Fruit fly (Drosophila melanogaster) whole organism, pupa: ENCODE results near the gene CG13449.

Source experiments
- CG10348 ChIP-seq: fragments of 200-800 bp; sonication (Bioruptor generic); IDR thresholded peaks from 2 replicates; pipeline ENCODE4 v1.3.6; 2022; ENCODE audit warnings: missing biosample characterization, missing genetic modification characterization
- CG12605 ChIP-seq: fragments of 200-800 bp; sonication (Bioruptor generic); IDR thresholded peaks from 2 replicates; pipeline ENCODE4 v1.3.6; 2022; ENCODE audit warnings: missing biosample characterization, missing genetic modification characterization
- CG13204 ChIP-seq: fragments of 200-800 bp; sonication (Bioruptor generic); optimal IDR thresholded peaks from 2 replicates; lab custom pipeline; 2018; ENCODE audit warnings: missing biosample characterization, mild to moderate bottlenecking, missing genetic modification characterization, moderate library complexity
- CG14655 ChIP-seq: fragments of 200-800 bp; sonication (Bioruptor generic); optimal IDR thresholded peaks from 3 replicates; lab custom pipeline; 2017; ENCODE audit warnings: mild to moderate bottlenecking, missing biosample characterization, missing genetic modification reagents, missing genetic modification characterization
- CG15710 ChIP-seq: fragments of 200-800 bp; sonication (Bioruptor generic); optimal IDR thresholded peaks from 2 replicates; lab custom pipeline; 2018; ENCODE audit warnings: missing biosample characterization, mild to moderate bottlenecking, missing genetic modification characterization, moderate library complexity
- CG17806 ChIP-seq: fragments of 200-800 bp; sonication (Bioruptor generic); optimal IDR thresholded peaks from 2 replicates; lab custom pipeline; 2018; ENCODE audit warnings: missing biosample characterization, mild to moderate bottlenecking, missing genetic modification characterization, moderate library complexity
- CG32121 ChIP-seq: fragments of 200-800 bp; sonication (Bioruptor generic); IDR thresholded peaks from 2 replicates; pipeline ENCODE4 v1.3.6; 2022; ENCODE audit warnings: missing biosample characterization, missing genetic modification characterization
- CG34367 ChIP-seq: fragments of 200-800 bp; sonication (Bioruptor generic); optimal IDR thresholded peaks from 2 replicates; lab custom pipeline; 2018; ENCODE audit warnings: missing biosample characterization, mild to moderate bottlenecking, missing genetic modification characterization
- CG4496 ChIP-seq: fragments of 200-800 bp; sonication (Bioruptor generic); IDR thresholded peaks from 3 replicates; pipeline ENCODE4 v1.3.6; 2022; ENCODE audit warnings: missing biosample characterization, missing genetic modification characterization
- CG8159 ChIP-seq: fragments of 200-800 bp; sonication (Bioruptor generic); optimal IDR thresholded peaks from 3 replicates; lab custom pipeline; 2018; ENCODE audit warnings: missing biosample characterization, mild to moderate bottlenecking, missing genetic modification characterization, moderate library complexity
- CG8301 ChIP-seq: fragments of 200-800 bp; sonication (Bioruptor generic); optimal IDR thresholded peaks from 2 replicates; lab custom pipeline; 2018; ENCODE audit warnings: missing biosample characterization, mild to moderate bottlenecking, missing genetic modification characterization
- CG9948 ChIP-seq: fragments of 200-800 bp; sonication (Bioruptor generic); optimal IDR thresholded peaks from 2 replicates; lab custom pipeline; 2018; ENCODE audit warnings: missing biosample characterization, mild to moderate bottlenecking, missing genetic modification characterization, moderate library complexity
- D1 ChIP-seq: fragments of 200-800 bp; sonication (Bioruptor generic); optimal IDR thresholded peaks from 2 replicates; lab custom pipeline; 2018; ENCODE audit warnings: missing biosample characterization, mild to moderate bottlenecking, missing genetic modification characterization, moderate library complexity
- EcR ChIP-seq: fragments of 200-800 bp; sonication (Bioruptor generic); optimal IDR thresholded peaks from 3 replicates; lab custom pipeline; 2019; ENCODE audit warnings: missing biosample characterization, missing genetic modification characterization, mild to moderate bottlenecking, moderate library complexity, missing genetic modification reagents
- Ets98B ChIP-seq: fragments of 200-800 bp; sonication (Bioruptor generic); IDR thresholded peaks from 2 replicates; pipeline ENCODE4 v1.3.6; 2022; ENCODE audit warnings: missing biosample characterization, missing genetic modification characterization
- Pif1A ChIP-seq: fragments of 200-800 bp; sonication (Bioruptor generic); optimal IDR thresholded peaks from 3 replicates; lab custom pipeline; 2016; ENCODE audit warnings: missing biosample characterization, missing genetic modification characterization
- Pif1B ChIP-seq: fragments of 200-800 bp; sonication (Bioruptor generic); optimal IDR thresholded peaks from 3 replicates; lab custom pipeline; 2016; ENCODE audit warnings: missing biosample characterization, missing genetic modification characterization
- Snoo ChIP-seq: fragments of 200-800 bp; sonication (Bioruptor generic); optimal IDR thresholded peaks from 3 replicates; lab custom pipeline; 2017; ENCODE audit warnings: missing biosample characterization, mild to moderate bottlenecking, missing genetic modification characterization, inconsistent platforms
- fd96Ca ChIP-seq: fragments of 200-800 bp; sonication (Bioruptor generic); IDR thresholded peaks from 3 replicates; pipeline ENCODE4 v1.3.6; 2022; ENCODE audit warnings: missing biosample characterization, missing genetic modification characterization
- gl ChIP-seq: fragments of 200-800 bp; sonication (Bioruptor generic); optimal IDR thresholded peaks from 2 replicates; lab custom pipeline; 2018; ENCODE audit warnings: missing biosample characterization, mild to moderate bottlenecking, missing genetic modification characterization
- rn ChIP-seq: fragments of 200-800 bp; sonication (Bioruptor generic); IDR thresholded peaks from 2 replicates; pipeline ENCODE4 v1.3.6; 2022; ENCODE audit warnings: missing biosample characterization, missing genetic modification characterization

Gene CG13449

dm6 chr3L:15612728-15613127, at the start of gene CG13449:
TSS of gene CG13449 (minus strand) at chr3L:15612828.
- TF ChIP-seq CG4496 (GFP tag; lab: Robert Waterston, UW) (no peak), Snoo (no peak), CG34367 (tag; lab: Kevin White, UChicago) (no peak), CG10348 (GFP tag; lab: Robert Waterston, UW) (no peak), Ets98B (GFP tag; lab: Robert Waterston, UW) (no peak), D1 (tag; lab: Kevin White, UChicago) (no peak), CG13204 (GFP tag; lab: Kevin White, UChicago) (no peak), EcR (no peak), CG32121 (GFP tag; lab: Robert Waterston, UW) (no peak), Pif1B (no peak), CG8159 (tag; lab: Kevin White, UChicago) (no peak), CG15710 (tag; lab: Kevin White, UChicago) (no peak), gl (tag; lab: Kevin White, UChicago) (no peak), CG8301 (tag; lab: Kevin White, UChicago) (no peak), fd96Ca (GFP tag; lab: Robert Waterston, UW) (no peak), CG17806 (no peak), CG12605 (GFP tag; lab: Robert Waterston, UW) (no peak), CG9948 (tag; lab: Kevin White, UChicago) (no peak), CG14655 (GFP tag; lab: Kevin White, UChicago) (no peak)

- TF ChIP-seq CG8159 (tag; lab: Kevin White, UChicago) (no peak), CG10348 (GFP tag; lab: Robert Waterston, UW) (no peak), rn (no peak), CG34367 (tag; lab: Kevin White, UChicago) (no peak), CG12605 (GFP tag; lab: Robert Waterston, UW) (no peak), D1 (tag; lab: Kevin White, UChicago) (no peak), Ets98B (GFP tag; lab: Robert Waterston, UW) (no peak), CG13204 (GFP tag; lab: Kevin White, UChicago) (no peak), gl (tag; lab: Kevin White, UChicago) (no peak), CG9948 (tag; lab: Kevin White, UChicago) (no peak), EcR (no peak)
Measured at dm6 chr3L:15661567-15661966, 48.9 kb upstream of the CG13449 start, which contains the start of gene CG43082. TSS of gene CG43082 (plus strand) at chr3L:15661867.

DNA sequence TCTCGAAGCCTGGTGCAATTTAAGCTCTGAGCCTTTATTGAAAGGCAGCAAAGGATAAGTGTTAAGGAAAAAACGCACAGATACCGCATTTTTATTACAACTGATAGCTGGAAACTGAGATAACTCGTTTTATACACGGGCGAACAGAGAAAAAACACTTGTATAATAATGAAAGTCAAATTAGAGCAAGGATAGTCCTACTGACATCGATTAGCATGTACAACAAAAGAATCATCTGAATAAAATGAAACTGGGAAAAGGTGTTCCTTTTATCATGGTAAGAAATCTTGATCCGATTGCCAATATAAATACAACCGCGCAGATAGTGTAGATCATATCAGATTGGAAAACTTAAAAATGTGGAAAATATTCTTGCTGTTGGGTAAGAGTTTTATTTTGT, 48.3 kb upstream of the CG13449 start, which contains the start of the genes Eig71Ej and Eig71Ek:
Gene Eig71Ej (minus strand): TSS at position 101 of the 400 bp plus-strand sequence.
Gene Eig71Ek (plus strand): TSS at position 334 of the 400 bp plus-strand sequence.
- TF ChIP-seq CG12605 (GFP tag; lab: Robert Waterston, UW) (no peak), CG14655 (GFP tag; lab: Kevin White, UChicago) (no peak), CG8159 (tag; lab: Kevin White, UChicago) (no peak), Ets98B (GFP tag; lab: Robert Waterston, UW) (no peak), CG9948 (tag; lab: Kevin White, UChicago) (no peak), D1 (tag; lab: Kevin White, UChicago) (no peak), CG8301 (tag; lab: Kevin White, UChicago) (no peak), Pif1B (no peak), CG10348 (GFP tag; lab: Robert Waterston, UW) (no peak), fd96Ca (GFP tag; lab: Robert Waterston, UW) (no peak), CG32121 (GFP tag; lab: Robert Waterston, UW) (no peak), CG34367 (tag; lab: Kevin White, UChicago) (no peak)

dm6 chr3L:15659341-15659740, 46.7 kb upstream of the CG13449 start, which contains the start of the genes Eig71Eh and Eig71Ei:
TSS of gene Eig71Eh (minus strand) at chr3L:15659441.
TSS of gene Eig71Ei (plus strand) at chr3L:15659707.
- TF ChIP-seq D1 (tag; lab: Kevin White, UChicago) (no peak), CG4496 (GFP tag; lab: Robert Waterston, UW) (no peak), Pif1B (no peak), CG17806 (no peak), rn (no peak), CG10348 (GFP tag; lab: Robert Waterston, UW) (no peak), fd96Ca (GFP tag; lab: Robert Waterston, UW) (no peak), CG8159 (tag; lab: Kevin White, UChicago) (no peak), EcR (no peak), CG34367 (tag; lab: Kevin White, UChicago) (no peak), Snoo (no peak), CG13204 (GFP tag; lab: Kevin White, UChicago) (no peak)
- TF ChIP-seq, all 21 proteins: peak for 0

- TF ChIP-seq Snoo: no peak
- TF ChIP-seq CG32121 (GFP tag; lab: Robert Waterston, UW): no peak
- no peak for TF ChIP-seq fd96Ca (GFP tag; lab: Robert Waterston, UW)
- TF ChIP-seq Pif1B: no peak
- no peak for TF ChIP-seq CG4496 (GFP tag; lab: Robert Waterston, UW)
- no peak for TF ChIP-seq CG9948 (tag; lab: Kevin White, UChicago)
- no peak for TF ChIP-seq CG15710 (tag; lab: Kevin White, UChicago)
- TF ChIP-seq CG14655 (GFP tag; lab: Kevin White, UChicago): no peak
- no peak for TF ChIP-seq Ets98B (GFP tag; lab: Robert Waterston, UW)
- TF ChIP-seq CG13204 (GFP tag; lab: Kevin White, UChicago): no peak
- TF ChIP-seq D1 (tag; lab: Kevin White, UChicago): no peak
- TF ChIP-seq gl (tag; lab: Kevin White, UChicago): no peak
- no peak for TF ChIP-seq Pif1A
- TF ChIP-seq CG8159 (tag; lab: Kevin White, UChicago): no peak
- TF ChIP-seq CG8301 (tag; lab: Kevin White, UChicago): no peak
- no peak for TF ChIP-seq CG12605 (GFP tag; lab: Robert Waterston, UW)
- TF ChIP-seq rn: no peak
- TF ChIP-seq CG10348 (GFP tag; lab: Robert Waterston, UW): no peak
Measured at dm6 chr3L:15657290-15657689, 44.7 kb upstream of the CG13449 start, which contains the start of the genes Eig71Ef and Eig71Eg. TSS of gene Eig71Ef (minus strand) at chr3L:15657390. TSS of gene Eig71Eg (plus strand) at chr3L:15657628.
